Worm (Caenorhabditis elegans) whole organism, late embryonic: Measurements from ENCODE around the gene lrpr-1.

Source experiments
- C38D4.7 ChIP-seq: fragments of 200-800 bp; sonication (Bioruptor generic); optimal IDR thresholded peaks from 2 replicates; lab custom pipeline; 2018; ENCODE audit warnings: mild to moderate bottlenecking, missing genetic modification characterization, moderate library complexity, missing compliant biosample characterization
- F13H6.1 ChIP-seq: sonication (generic microtip); optimal IDR thresholded peaks from 2 replicates; lab custom pipeline; 2016; ENCODE audit warnings: missing genetic modification characterization, missing compliant biosample characterization
- K02D7.2 ChIP-seq: sonication (generic microtip); optimal IDR thresholded peaks from 2 replicates; lab custom pipeline; 2017; ENCODE audit warnings: mild to moderate bottlenecking, missing genetic modification characterization, missing compliant biosample characterization
- T23F11.4 ChIP-seq: fragments of 200-800 bp; sonication (Bioruptor generic); optimal IDR thresholded peaks from 2 replicates; lab custom pipeline; 2018; ENCODE audit warnings: mild to moderate bottlenecking, missing genetic modification characterization, missing compliant biosample characterization
- ahr-1 ChIP-seq: sonication (generic microtip); optimal IDR thresholded peaks from 2 replicates; lab custom pipeline; 2016; ENCODE audit warnings: missing genetic modification characterization, missing compliant biosample characterization
- ceh-14 ChIP-seq: sonication (generic microtip); optimal IDR thresholded peaks from 2 replicates; lab custom pipeline; 2016; ENCODE audit warnings: missing genotype, missing genetic modification characterization, missing compliant biosample characterization
- ceh-18 ChIP-seq: sonication (generic microtip); optimal IDR thresholded peaks from 2 replicates; lab custom pipeline; 2016; ENCODE audit warnings: missing genetic modification characterization, missing compliant biosample characterization
- ceh-30 ChIP-seq: fragments of 150-350 bp; optimal IDR thresholded peaks from 2 replicates; lab custom pipeline; 2014; ENCODE audit warnings: missing biosample characterization, missing genetic modification characterization
- ceh-6 ChIP-seq: fragments of 200-800 bp; sonication (Bioruptor generic); optimal IDR thresholded peaks from 2 replicates; lab custom pipeline; 2018; ENCODE audit warnings: mild to moderate bottlenecking, missing genetic modification characterization, missing compliant biosample characterization
- ceh-9 ChIP-seq: sonication (generic microtip); optimal IDR thresholded peaks from 2 replicates; lab custom pipeline; 2016; ENCODE audit warnings: mild to moderate bottlenecking, missing genetic modification characterization, inconsistent platforms, missing compliant biosample characterization
- che-1 ChIP-seq: sonication (generic microtip); optimal IDR thresholded peaks from 2 replicates; lab custom pipeline; 2016; ENCODE audit warnings: mild to moderate bottlenecking, missing genetic modification characterization, missing compliant biosample characterization
- dmd-4 ChIP-seq: sonication (generic microtip); optimal IDR thresholded peaks from 2 replicates; lab custom pipeline; 2016; ENCODE audit warnings: borderline replicate concordance, missing genetic modification characterization, missing compliant biosample characterization
- dve-1 ChIP-seq: sonication (generic microtip); optimal IDR thresholded peaks from 2 replicates; lab custom pipeline; 2017; ENCODE audit warnings: antibody characterized with exemption, mild to moderate bottlenecking, missing genetic modification characterization, missing compliant biosample characterization
- fax-1 ChIP-seq: sonication (generic microtip); optimal IDR thresholded peaks from 2 replicates; lab custom pipeline; 2016; ENCODE audit warnings: missing genotype, missing genetic modification characterization, missing compliant biosample characterization
- fkh-6 ChIP-seq: sonication (generic microtip); optimal IDR thresholded peaks from 2 replicates; lab custom pipeline; 2016; ENCODE audit warnings: missing genetic modification characterization, missing compliant biosample characterization
- gmeb-2 ChIP-seq: sonication (generic microtip); optimal IDR thresholded peaks from 2 replicates; lab custom pipeline; 2016; ENCODE audit warnings: missing genetic modification characterization, inconsistent platforms, missing compliant biosample characterization
- hlh-13 ChIP-seq: fragments of 200-800 bp; sonication (Bioruptor generic); optimal IDR thresholded peaks from 2 replicates; lab custom pipeline; 2018; ENCODE audit warnings: mild to moderate bottlenecking, missing genetic modification characterization, missing compliant biosample characterization
- hlh-15 ChIP-seq: sonication (generic microtip); optimal IDR thresholded peaks from 2 replicates; lab custom pipeline; 2016; ENCODE audit warnings: missing genetic modification characterization, missing compliant biosample characterization
- hlh-30 ChIP-seq: sonication (generic microtip); optimal IDR thresholded peaks from 2 replicates; lab custom pipeline; 2017; ENCODE audit warnings: antibody characterized with exemption, missing genetic modification characterization, missing compliant biosample characterization; ENCODE audit not compliant: insufficient read depth
- hlh-8 ChIP-seq: sonication (generic microtip); optimal IDR thresholded peaks from 2 replicates; lab custom pipeline; 2016; ENCODE audit warnings: missing genotype, missing genetic modification characterization, missing compliant biosample characterization
- lim-6 ChIP-seq: sonication (generic microtip); optimal IDR thresholded peaks from 2 replicates; lab custom pipeline; 2016; ENCODE audit warnings: missing genetic modification characterization, missing compliant biosample characterization
- lin-11 ChIP-seq: fragments of 200-800 bp; sonication (Bioruptor generic); optimal IDR thresholded peaks from 2 replicates; lab custom pipeline; 2018; ENCODE audit warnings: mild to moderate bottlenecking, missing genetic modification characterization, missing compliant biosample characterization
- madf-2 ChIP-seq: sonication (generic microtip); optimal IDR thresholded peaks from 2 replicates; lab custom pipeline; 2017; ENCODE audit warnings: missing genetic modification characterization, missing compliant biosample characterization
- nfya-1 ChIP-seq: sonication (generic microtip); optimal IDR thresholded peaks from 2 replicates; lab custom pipeline; 2017; ENCODE audit warnings: missing genetic modification characterization, mild to moderate bottlenecking, missing compliant biosample characterization, antibody characterized with exemption, moderate library complexity
- npax-4 ChIP-seq: sonication (generic microtip); optimal IDR thresholded peaks from 2 replicates; lab custom pipeline; 2016; ENCODE audit warnings: missing genetic modification characterization, missing compliant biosample characterization
- odd-2 ChIP-seq: sonication (generic microtip); optimal IDR thresholded peaks from 2 replicates; lab custom pipeline; 2017; ENCODE audit warnings: antibody characterized with exemption, mild to moderate bottlenecking, missing genetic modification characterization, missing compliant biosample characterization
- pag-3 ChIP-seq: sonication (generic microtip); optimal IDR thresholded peaks from 2 replicates; lab custom pipeline; 2016; ENCODE audit warnings: missing compliant biosample characterization, missing genetic modification characterization, borderline replicate concordance
- pax-1 ChIP-seq: fragments of 150-350 bp; optimal IDR thresholded peaks from 2 replicates; lab custom pipeline; 2014; ENCODE audit warnings: missing biosample characterization, missing genetic modification characterization
- pha-2 ChIP-seq: sonication (generic microtip); optimal IDR thresholded peaks from 2 replicates; lab custom pipeline; 2017; ENCODE audit warnings: mild to moderate bottlenecking, missing genetic modification characterization, missing compliant biosample characterization
- pha-4 ChIP-seq: fragments of 150-350 bp; optimal IDR thresholded peaks from 2 replicates; lab custom pipeline; 2018; ENCODE audit warnings: missing biosample characterization, missing genetic modification reagents, missing genetic modification characterization
- ref-2 ChIP-seq: sonication (generic microtip); optimal IDR thresholded peaks from 2 replicates; lab custom pipeline; 2016; ENCODE audit warnings: missing genetic modification characterization, missing compliant biosample characterization
- rnt-1 ChIP-seq: sonication (generic microtip); optimal IDR thresholded peaks from 2 replicates; lab custom pipeline; 2016; ENCODE audit warnings: missing genetic modification characterization, missing compliant biosample characterization
- sox-2 ChIP-seq: fragments of 200-800 bp; sonication (Bioruptor generic); IDR thresholded peaks from 2 replicates; pipeline ENCODE4 v1.3.6; 2022; ENCODE audit warnings: missing genetic modification reagents, missing genetic modification characterization, missing compliant biosample characterization
- tbx-2 ChIP-seq: sonication (generic microtip); optimal IDR thresholded peaks from 2 replicates; lab custom pipeline; 2016; ENCODE audit warnings: missing genetic modification characterization, missing compliant biosample characterization
- tbx-7 ChIP-seq: sonication (generic microtip); optimal IDR thresholded peaks from 2 replicates; lab custom pipeline; 2016; ENCODE audit warnings: missing genotype, missing genetic modification characterization, missing compliant biosample characterization
- unc-42 ChIP-seq: sonication (generic microtip); optimal IDR thresholded peaks from 2 replicates; lab custom pipeline; 2016; ENCODE audit warnings: missing genotype, missing genetic modification characterization, missing compliant biosample characterization
- unc-55 ChIP-seq: sonication (generic microtip); optimal IDR thresholded peaks from 2 replicates; lab custom pipeline; 2017; ENCODE audit warnings: missing biosample characterization, missing genetic modification reagents, missing genetic modification characterization
- unc-86 ChIP-seq: sonication (generic microtip); optimal IDR thresholded peaks from 2 replicates; lab custom pipeline; 2016; ENCODE audit warnings: missing genetic modification characterization, missing compliant biosample characterization
- zip-5 ChIP-seq: sonication (generic microtip); optimal IDR thresholded peaks from 2 replicates; lab custom pipeline; 2016; ENCODE audit warnings: missing genetic modification characterization, missing compliant biosample characterization
- ztf-16 ChIP-seq: sonication (generic microtip); optimal IDR thresholded peaks from 2 replicates; lab custom pipeline; 2017; ENCODE audit warnings: missing genetic modification characterization, missing compliant biosample characterization

Gene lrpr-1

ce11 chrV:5954747-5955146 is 37.1 kb upstream of the lrpr-1 start, which contains the start of gene M03F8.6:
M03F8.6 (minus strand) TSS chrV:5954847.
- TF ChIP-seq hlh-8 (tag; lab: Kevin White, UChicago) (no peak), madf-2 (tag; lab: Kevin White, UChicago) (no peak), pha-2 (tag; lab: Kevin White, UChicago) (no peak), pha-4 (tag; lab: Kevin White, UChicago) (no peak), ref-2 (no peak), fkh-6 (tag; lab: Kevin White, UChicago) (no peak), ceh-6 (GFP tag; lab: Kevin White, UChicago) (no peak), ahr-1 (tag; lab: Kevin White, UChicago) (no peak), ztf-16 (tag; lab: Kevin White, UChicago) (no peak)

- TF ChIP-seq gmeb-2 (no peak), nfya-1 (tag; lab: Kevin White, UChicago) (peak; percentile 75), F13H6.1 (tag; lab: Kevin White, UChicago) (no peak), fkh-6 (tag; lab: Kevin White, UChicago) (no peak), ceh-14 (no peak), sox-2 (GFP tag; lab: Robert Waterston, UW) (no peak)
Measured at ce11 chrV:5953086-5953485, 35.4 kb upstream of the lrpr-1 start.

- TF ChIP-seq hlh-30 (tag; lab: Kevin White, UChicago) = no peak
- TF ChIP-seq lim-6 = no peak
- no peak for TF ChIP-seq T23F11.4 (GFP tag; lab: Kevin White, UChicago)
- no peak for TF ChIP-seq C38D4.7 (GFP tag; lab: Kevin White, UChicago)
- no peak for TF ChIP-seq dve-1
- no peak for TF ChIP-seq che-1 (tag; lab: Kevin White, UChicago)
- no peak for TF ChIP-seq hlh-13 (GFP tag; lab: Kevin White, UChicago)
- TF ChIP-seq pha-2 (tag; lab: Kevin White, UChicago) = no peak
- TF ChIP-seq unc-55 (GFP tag; lab: Kevin White, UChicago) = no peak
- TF ChIP-seq npax-4 (tag; lab: Kevin White, UChicago) = no peak
- no peak for TF ChIP-seq hlh-15
- TF ChIP-seq odd-2 (tag; lab: Kevin White, UChicago) = no peak
- no peak for TF ChIP-seq pax-1
- TF ChIP-seq ref-2 = no peak
- TF ChIP-seq unc-86 (tag; lab: Kevin White, UChicago) = no peak
- no peak for TF ChIP-seq ceh-9 (tag; lab: Kevin White, UChicago)
- no peak for TF ChIP-seq madf-2 (tag; lab: Kevin White, UChicago)
- no peak for TF ChIP-seq K02D7.2 (tag; lab: Kevin White, UChicago)
Measured at ce11 chrV:5951133-5951532, 33.4 kb upstream of the lrpr-1 start, which contains the start of gene M03F8.1. M03F8.1 (plus strand) TSS chrV:5951433.

ce11 chrV:5949674-5950149 is 32.0 kb upstream of the lrpr-1 start:
- TF ChIP-seq ceh-30 = no peak
- no peak for TF ChIP-seq ceh-9 (tag; lab: Kevin White, UChicago)
- TF ChIP-seq ceh-18 = no peak
- no peak for TF ChIP-seq pag-3 (tag; lab: Kevin White, UChicago)
- TF ChIP-seq, all 69 proteins: peak for 0

- TF ChIP-seq fax-1 (tag; lab: Kevin White, UChicago) = no peak
- TF ChIP-seq tbx-7 (tag; lab: Kevin White, UChicago) = no peak
- TF ChIP-seq ceh-14 = no peak
- TF ChIP-seq K02D7.2 (tag; lab: Kevin White, UChicago) = no peak
- TF ChIP-seq rnt-1 (tag; lab: Kevin White, UChicago) = no peak
- TF ChIP-seq tbx-2 = no peak
- TF ChIP-seq ahr-1 (tag; lab: Kevin White, UChicago) = no peak
- no peak for TF ChIP-seq lin-11 (tag; lab: Kevin White, UChicago)
- TF ChIP-seq zip-5 = no peak
- no peak for TF ChIP-seq unc-42 (tag; lab: Kevin White, UChicago)
- no peak for TF ChIP-seq npax-4 (tag; lab: Kevin White, UChicago)
- TF ChIP-seq dmd-4 = no peak
Measured at ce11 chrV:5943167-5943566, 25.5 kb upstream of the lrpr-1 start, which contains the start of gene pst-1. pst-1 (plus strand) TSS chrV:5943467.
